Worm (Caenorhabditis elegans) whole organism, L4 larva: Measurements from ENCODE around the gene C04B4.1.

Experiments used
- D1046.2 ChIP-seq: fragments of 200-800 bp; sonication (Bioruptor generic); IDR thresholded peaks from 2 replicates; pipeline ENCODE4 v1.3.6; 2022; ENCODE audit warnings: missing genetic modification characterization, missing compliant biosample characterization
- Y105C5A.15 ChIP-seq: fragments of 200-800 bp; sonication (Bioruptor generic); IDR thresholded peaks from 2 replicates; pipeline ENCODE4 v1.3.6; 2022; ENCODE audit warnings: missing genetic modification characterization, missing compliant biosample characterization
- Y5F2A.4 ChIP-seq: fragments of 200-800 bp; sonication (Bioruptor generic); optimal IDR thresholded peaks from 2 replicates; lab custom pipeline; 2018; ENCODE audit warnings: mild to moderate bottlenecking, missing genetic modification characterization, missing compliant biosample characterization
- Y75B8A.6 ChIP-seq: fragments of 200-800 bp; sonication (Bioruptor generic); IDR thresholded peaks from 2 replicates; pipeline ENCODE4 v1.3.6; 2022; ENCODE audit warnings: missing genetic modification reagents, missing genetic modification characterization, missing compliant biosample characterization
- ZK337.2 ChIP-seq: fragments of 200-800 bp; sonication (Bioruptor generic); IDR thresholded peaks from 2 replicates; pipeline ENCODE4 v1.3.6; 2022; ENCODE audit warnings: missing genetic modification reagents, missing genetic modification characterization, missing compliant biosample characterization
- aha-1 ChIP-seq: fragments of 150-350 bp; peaks from one replicate; lab custom pipeline; 2014; ENCODE audit warnings: missing biosample characterization, missing genetic modification characterization
- ceh-28 ChIP-seq: fragments of 150-350 bp; optimal IDR thresholded peaks from 2 replicates; lab custom pipeline; 2014; ENCODE audit warnings: missing biosample characterization, missing genetic modification reagents, missing genetic modification characterization
- ceh-32 ChIP-seq: sonication (generic microtip); optimal IDR thresholded peaks from 2 replicates; lab custom pipeline; 2016; ENCODE audit warnings: mild to moderate bottlenecking, missing genetic modification characterization, missing compliant biosample characterization; ENCODE audit not compliant: poor library complexity
- ceh-62 ChIP-seq: sonication (generic microtip); optimal IDR thresholded peaks from 2 replicates; lab custom pipeline; 2017; ENCODE audit warnings: missing biosample characterization, missing genetic modification characterization
- daf-16 ChIP-seq, 3 experiments: sonication (generic microtip); optimal IDR thresholded peaks; 2 replicates each; lab custom pipeline; 2016 to 2017; ENCODE audit warnings: missing genetic modification characterization in 3 of 3, missing genetic modification reagents in 3 of 3, mild to moderate bottlenecking in 2 of 3, missing compliant biosample characterization in 2 of 3, missing biosample characterization in 1 of 3, moderate library complexity in 1 of 3
- dmd-8 ChIP-seq: fragments of 200-800 bp; sonication (Bioruptor generic); IDR thresholded peaks from 2 replicates; pipeline ENCODE4 v1.3.6; 2022; ENCODE audit warnings: missing genetic modification characterization, missing compliant biosample characterization
- dmd-9 ChIP-seq: fragments of 200-800 bp; sonication (Bioruptor generic); IDR thresholded peaks from 2 replicates; pipeline ENCODE4 v1.3.6; 2022; ENCODE audit warnings: missing genetic modification reagents, missing genetic modification characterization, missing compliant biosample characterization
- duxl-1 ChIP-seq: sonication (generic microtip); optimal IDR thresholded peaks from 2 replicates; lab custom pipeline; 2016; ENCODE audit warnings: mild to moderate bottlenecking, missing genetic modification characterization, moderate library complexity, missing compliant biosample characterization; ENCODE audit not compliant: poor library complexity
- dve-1 ChIP-seq: sonication (generic microtip); optimal IDR thresholded peaks from 2 replicates; lab custom pipeline; 2017; ENCODE audit warnings: antibody characterized with exemption, mild to moderate bottlenecking, missing genetic modification characterization, missing compliant biosample characterization; ENCODE audit not compliant: insufficient read depth
- hif-1 ChIP-seq, 2 experiments: sonication (generic microtip); optimal IDR thresholded peaks; 2 replicates each; lab custom pipeline; 2016 to 2017; ENCODE audit warnings: missing compliant biosample characterization in 2 of 2, missing genetic modification characterization in 2 of 2, missing genetic modification reagents in 2 of 2, missing genotype in 2 of 2, mild to moderate bottlenecking in 1 of 2
- hlh-11 ChIP-seq: fragments of 200-800 bp; sonication (Bioruptor generic); optimal IDR thresholded peaks from 2 replicates; lab custom pipeline; 2018; ENCODE audit warnings: mild to moderate bottlenecking, missing genetic modification characterization, missing compliant biosample characterization
- hmg-1.1 ChIP-seq: fragments of 200-800 bp; sonication (Bioruptor generic); IDR thresholded peaks from 2 replicates; pipeline ENCODE4 v1.3.6; 2022; ENCODE audit warnings: missing genetic modification reagents, missing genetic modification characterization, missing compliant biosample characterization
- lim-7 ChIP-seq: fragments of 200-800 bp; sonication (Bioruptor generic); IDR thresholded peaks from 2 replicates; pipeline ENCODE4 v1.3.6; 2022; ENCODE audit warnings: missing genetic modification characterization, missing compliant biosample characterization
- lin-1 ChIP-seq: fragments of 200-800 bp; sonication (Bioruptor generic); IDR thresholded peaks from 2 replicates; pipeline ENCODE4 v1.3.6; 2022; ENCODE audit warnings: missing genetic modification reagents, missing genetic modification characterization, missing compliant biosample characterization
- lin-15B ChIP-seq: fragments of 150-350 bp; sonication (generic microtip); optimal IDR thresholded peaks from 3 replicates; lab custom pipeline; 2014; ENCODE audit warnings: missing biosample characterization, missing genetic modification characterization
- lsy-2 ChIP-seq, 2 experiments: fragments of 150-350 bp in 1 of 2; sonication (generic microtip) in 1 of 2; optimal IDR thresholded peaks; 2 replicates each; lab custom pipeline; 2014 to 2017; ENCODE audit warnings: missing biosample characterization in 2 of 2, missing genetic modification characterization in 2 of 2
- madf-9 ChIP-seq: fragments of 200-800 bp; sonication (Bioruptor generic); conservative IDR thresholded peaks from 2 replicates; pipeline ENCODE4 v1.3.6; 2022; ENCODE audit warnings: missing genetic modification reagents, missing genetic modification characterization, missing compliant biosample characterization
- mdl-1 ChIP-seq, 2 experiments: fragments of 150-350 bp in 1 of 2; sonication (generic microtip) in 1 of 2; optimal IDR thresholded peaks; 2 replicates each; lab custom pipeline; 2014 to 2017; ENCODE audit warnings: missing biosample characterization in 2 of 2, missing genetic modification characterization in 2 of 2
- mdt-29 ChIP-seq: fragments of 200-800 bp; sonication (Bioruptor generic); IDR thresholded peaks from 2 replicates; pipeline ENCODE4 v1.3.6; 2022; ENCODE audit warnings: missing genetic modification reagents, missing genetic modification characterization, missing compliant biosample characterization
- mep-1 ChIP-seq: fragments of 150-350 bp; sonication (generic microtip); optimal IDR thresholded peaks from 3 replicates; lab custom pipeline; 2014; ENCODE audit warnings: missing biosample characterization, missing genetic modification characterization
- mxl-2 ChIP-seq: fragments of 200-800 bp; sonication (Bioruptor generic); conservative IDR thresholded peaks from 2 replicates; pipeline ENCODE4 v1.3.6; 2022; ENCODE audit warnings: missing genetic modification reagents, missing genetic modification characterization, missing compliant biosample characterization
- nhr-11 ChIP-seq: fragments of 150-350 bp; optimal IDR thresholded peaks from 2 replicates; lab custom pipeline; 2014; ENCODE audit warnings: missing biosample characterization, missing genetic modification characterization
- nhr-25 ChIP-seq: sonication (generic microtip); optimal IDR thresholded peaks from 2 replicates; lab custom pipeline; 2017; ENCODE audit warnings: missing genetic modification characterization, mild to moderate bottlenecking, missing compliant biosample characterization, antibody characterized with exemption, moderate library complexity, borderline replicate concordance; ENCODE audit not compliant: insufficient read depth
- nhr-28 ChIP-seq: fragments of 150-350 bp; optimal IDR thresholded peaks from 2 replicates; lab custom pipeline; 2014; ENCODE audit warnings: missing biosample characterization, missing genetic modification characterization
- nhr-41 ChIP-seq: fragments of 200-800 bp; sonication (Bioruptor generic); IDR thresholded peaks from 2 replicates; pipeline ENCODE4 v1.3.6; 2022; ENCODE audit warnings: missing genetic modification reagents, missing genetic modification characterization, missing compliant biosample characterization
- nhr-48 ChIP-seq: sonication (generic microtip); optimal IDR thresholded peaks from 2 replicates; lab custom pipeline; 2016; ENCODE audit warnings: mild to moderate bottlenecking, missing genetic modification characterization, missing compliant biosample characterization
- nhr-6 ChIP-seq: fragments of 150-350 bp; optimal IDR thresholded peaks from 2 replicates; lab custom pipeline; 2014; ENCODE audit warnings: missing biosample characterization, missing genetic modification characterization
- nhr-76 ChIP-seq: fragments of 150-350 bp; optimal IDR thresholded peaks from 2 replicates; lab custom pipeline; 2014; ENCODE audit warnings: missing biosample characterization, missing genetic modification characterization
- nhr-77 ChIP-seq: fragments of 150-350 bp; optimal IDR thresholded peaks from 2 replicates; lab custom pipeline; 2014; ENCODE audit warnings: missing biosample characterization, missing genetic modification characterization
- pqm-1 ChIP-seq: sonication (generic microtip); optimal IDR thresholded peaks from 2 replicates; lab custom pipeline; 2017; ENCODE audit warnings: missing biosample characterization, missing genetic modification characterization
- snpc-4 ChIP-seq: fragments of 150-350 bp; optimal IDR thresholded peaks from 2 replicates; lab custom pipeline; 2014; ENCODE audit warnings: missing biosample characterization, missing genetic modification characterization
- unc-130 ChIP-seq: sonication (generic microtip); optimal IDR thresholded peaks from 2 replicates; lab custom pipeline; 2016; ENCODE audit warnings: missing genetic modification reagents, missing genetic modification characterization, missing compliant biosample characterization
- unc-39 ChIP-seq: sonication (generic microtip); optimal IDR thresholded peaks from 2 replicates; lab custom pipeline; 2017; ENCODE audit warnings: missing biosample characterization, missing genetic modification characterization
- unc-62 ChIP-seq, 3 experiments: fragments of 150-350 bp in 1 of 3; sonication (generic microtip); optimal IDR thresholded peaks in 2 of 3; peaks in 1 of 3; 1 replicate in 1 of 3; 2 replicates in 2 of 3; lab custom pipeline; 2014 to 2017; ENCODE audit warnings: missing biosample characterization in 3 of 3, missing genetic modification characterization in 3 of 3, missing genetic modification reagents in 3 of 3, missing genotype in 1 of 3
- zip-2 ChIP-seq: fragments of 150-350 bp; optimal IDR thresholded peaks from 2 replicates; lab custom pipeline; 2014; ENCODE audit warnings: missing biosample characterization, missing genetic modification characterization
- ztf-7 ChIP-seq: fragments of 150-350 bp; optimal IDR thresholded peaks from 2 replicates; lab custom pipeline; 2014; ENCODE audit warnings: missing biosample characterization, missing genetic modification characterization

C04B4.1 gene

DNA sequence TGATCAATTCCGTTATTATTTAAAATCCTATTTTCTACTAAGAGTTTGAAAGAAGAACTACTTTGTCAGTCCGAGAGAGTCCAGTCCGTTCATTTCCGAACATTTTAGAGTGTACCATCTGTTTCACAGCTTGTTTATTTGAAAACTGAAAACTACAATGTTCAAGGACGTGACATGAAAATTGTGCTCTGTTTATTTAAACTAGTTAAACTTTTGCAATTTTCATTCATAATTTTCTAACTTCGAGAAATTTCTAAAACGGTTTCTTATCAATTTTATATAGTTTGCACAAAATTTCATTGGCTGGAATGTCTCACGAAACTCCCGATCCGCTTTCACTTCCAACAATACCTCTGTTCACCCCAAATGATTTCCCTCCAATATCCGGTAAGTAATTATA lies at the start of gene C04B4.1:
Gene C04B4.1, plus strand, starts transcription at position 301 of the 400 bp plus-strand sequence.
- TF ChIP-seq nhr-76 (tag; lab: Kevin White, UChicago) (no peak), pqm-1 (no peak), madf-9 (GFP tag; lab: Robert Waterston, UW) (no peak), zip-2 (no peak), Y75B8A.6 (GFP tag; lab: Robert Waterston, UW) (no peak), Y105C5A.15 (GFP tag; lab: Robert Waterston, UW) (no peak), nhr-77 (no peak), duxl-1 (tag; lab: Kevin White, UChicago) (no peak), Y5F2A.4 (GFP tag; lab: Kevin White, UChicago) (no peak), D1046.2 (GFP tag; lab: Robert Waterston, UW) (no peak), nhr-41 (GFP tag; lab: Robert Waterston, UW) (no peak), unc-130 (GFP tag; lab: Kevin White, UChicago) (no peak), mdt-29 (GFP tag; lab: Robert Waterston, UW) (no peak), lsy-2 (tag; optimal IDR thresholded peaks at IDR 0.05; lab: Kevin White, UChicago) (no peak), dmd-8 (GFP tag; lab: Robert Waterston, UW) (no peak)

DNA sequence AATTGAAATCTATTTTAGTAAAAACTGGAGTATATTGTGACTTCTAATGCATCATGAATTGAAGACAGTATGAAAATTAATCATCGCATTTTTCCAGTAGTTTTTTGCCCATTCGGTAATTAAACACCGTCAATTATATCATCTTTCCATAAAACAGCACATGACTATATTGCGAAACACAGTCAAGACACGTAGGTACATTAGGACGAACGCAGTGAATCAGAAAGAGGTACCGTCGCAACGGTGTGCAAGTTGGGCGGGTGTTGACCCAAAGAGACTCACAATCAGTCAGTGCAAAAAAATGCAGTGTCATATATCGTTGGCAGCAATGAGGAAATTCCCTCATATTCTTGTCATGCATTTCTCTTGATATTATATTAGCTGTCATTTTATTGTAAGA lies 46.2 kb upstream of the C04B4.1 start:
- TF ChIP-seq nhr-28 (tag; lab: Kevin White, UChicago) = peak; percentile 16
- peak; percentile 5 for TF ChIP-seq hlh-11 (tag; lab: Kevin White, UChicago)
- peak; percentile 28 for TF ChIP-seq dve-1
- TF ChIP-seq hif-1 (tag; optimal IDR thresholded peaks at IDR 0.05; lab: Kevin White, UChicago) = no peak
- no peak for TF ChIP-seq unc-39 (tag; lab: Kevin White, UChicago)
- no peak for TF ChIP-seq ztf-7 (tag; lab: Kevin White, UChicago)
- no peak for TF ChIP-seq snpc-4 (tag; lab: Kevin White, UChicago)
- TF ChIP-seq nhr-48 = no peak
- TF ChIP-seq nhr-6 (tag; lab: Kevin White, UChicago) = peak; percentile 74
- no peak for TF ChIP-seq mep-1
- no peak for TF ChIP-seq daf-16 (GFP tag; optimal IDR thresholded peaks at IDR 0.05; lab: Kevin White, UChicago)
- TF ChIP-seq daf-16 (tag; optimal IDR thresholded peaks at IDR 0.05; lab: Kevin White, UChicago) = peak; percentile 61
- no peak for TF ChIP-seq lim-7 (GFP tag; lab: Robert Waterston, UW)
- no peak for TF ChIP-seq dmd-9 (GFP tag; lab: Robert Waterston, UW)
- TF ChIP-seq nhr-76 (tag; lab: Kevin White, UChicago) = no peak
- TF ChIP-seq hmg-1.1 (GFP tag; lab: Robert Waterston, UW) = no peak
- TF ChIP-seq mdl-1 (tag; optimal IDR thresholded peaks at IDR 0.05; lab: Kevin White, UChicago) = peak in 1 of 2 experiments; percentile 47
- TF ChIP-seq pqm-1 = peak; percentile 21
- TF ChIP-seq nhr-11 (tag; lab: Kevin White, UChicago) = no peak
- TF ChIP-seq ceh-32 = no peak
- peak; percentile 5 for TF ChIP-seq aha-1 (tag; lab: Kevin White, UChicago)

DNA sequence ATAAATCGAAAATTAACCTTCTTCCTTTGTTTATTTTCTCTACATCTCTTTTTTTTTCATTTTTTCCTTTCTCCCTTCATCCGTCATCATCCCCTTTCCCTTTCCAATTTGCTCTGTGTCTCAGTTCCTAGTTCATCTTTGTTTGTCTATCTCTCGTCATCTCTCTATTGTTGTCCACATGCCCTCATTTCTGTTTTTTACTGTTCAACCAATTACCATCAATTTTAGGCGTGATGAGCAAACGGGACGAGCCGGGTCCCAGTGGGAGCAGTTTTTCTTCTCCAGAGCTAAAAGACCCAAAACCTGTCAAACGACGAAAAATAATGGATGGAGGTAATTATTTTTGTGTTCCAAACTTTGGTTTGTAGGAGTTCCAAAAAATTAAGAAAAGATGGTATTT lies 45.2 kb upstream of the C04B4.1 start, which contains the start of gene C23H4.6:
Gene C23H4.6, plus strand, starts transcription at position 219 of the 400 bp plus-strand sequence.
- TF ChIP-seq ceh-62 (tag; lab: Kevin White, UChicago) (no peak), mdt-29 (GFP tag; lab: Robert Waterston, UW) (no peak), mxl-2 (GFP tag; lab: Robert Waterston, UW) (no peak), ZK337.2 (no peak), nhr-76 (tag; lab: Kevin White, UChicago) (no peak), ceh-28 (tag; lab: Kevin White, UChicago) (no peak), nhr-25 (tag; lab: Kevin White, UChicago) (no peak), lin-1 (GFP tag; lab: Robert Waterston, UW) (no peak), unc-62 (GFP tag; optimal IDR thresholded peaks at IDR 0.05 in 1 of 2; lab: Kevin White, UChicago) (peak in 1 of 2 experiments; percentile 6), unc-62 (tag; optimal IDR thresholded peaks at IDR 0.05; lab: Kevin White, UChicago) (no peak), aha-1 (tag; lab: Kevin White, UChicago) (peak; percentile 92), lin-15B (no peak)
